Fruit fly (Drosophila melanogaster): ENCODE data around the gene PlexB.

dm6 chr4:62538-62937, 19.0 kb upstream of the PlexB start:
- TF ChIP-seq sqz (GFP tag; optimal IDR thresholded peaks at IDR 0.05), result no peak
- no peak for TF ChIP-seq wek (GFP tag; optimal IDR thresholded peaks at IDR 0.05)
- TF ChIP-seq row (GFP tag; IDR thresholded peaks at IDR 0.05), result no peak
- no peak for TF ChIP-seq usp (GFP tag; optimal IDR thresholded peaks at IDR 0.05)
- TF ChIP-seq tna (GFP tag; IDR thresholded peaks at IDR 0.05; ENCODE audit: partially characterized antibody), result no peak
- no peak for TF ChIP-seq caup (GFP tag; optimal IDR thresholded peaks at IDR 0.05; ENCODE audit: severe bottlenecking)
- no peak for TF ChIP-seq Taf1 (GFP tag; IDR thresholded peaks at IDR 0.05)
